Worm (Caenorhabditis elegans) whole organism, L4/young adult: Measurements from ENCODE around the gene gldi-3.

ENCODE experiments used
- dao-5 ChIP-seq: sonication (generic microtip); optimal IDR thresholded peaks from 2 replicates; lab custom pipeline; 2016; ENCODE audit warnings: missing genotype, missing genetic modification characterization, moderate library complexity, missing compliant biosample characterization
- him-1 ChIP-seq: sonication (generic microtip); optimal IDR thresholded peaks from 2 replicates; lab custom pipeline; 2016; ENCODE audit warnings: missing genotype, missing genetic modification reagents, missing genetic modification characterization, missing compliant biosample characterization

DNA sequence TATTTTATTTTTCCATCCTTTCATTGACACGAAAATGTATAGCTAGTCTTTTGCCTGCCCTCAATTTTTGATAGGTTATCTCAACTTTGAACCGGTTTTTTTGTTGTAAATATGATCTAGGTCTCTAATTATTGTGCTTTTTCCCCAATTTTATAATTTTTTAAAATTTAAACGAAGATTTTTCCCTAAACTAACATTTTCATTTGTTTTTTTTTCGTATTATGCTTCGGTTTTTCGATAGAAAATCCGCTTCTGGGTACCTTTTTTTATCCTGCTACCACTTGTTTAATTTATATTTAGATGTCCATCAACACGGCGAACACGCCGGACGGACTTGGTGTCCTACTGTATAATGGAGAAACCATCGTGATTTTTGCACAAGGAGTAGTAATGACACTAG lies 49.6 kb upstream of the gldi-3 start, which contains the start of gene wbp-2:
- TF ChIP-seq dao-5 (tag; lab: Kevin White, UChicago) = no peak
- no peak for TF ChIP-seq him-1 (tag; lab: Kevin White, UChicago)
